Fruit fly (Drosophila melanogaster): ENCODE results near the gene fng.
A peak's percentile ranks its signal among the peaks of the same experiment; 100 is the strongest.

The fng gene

DNA sequence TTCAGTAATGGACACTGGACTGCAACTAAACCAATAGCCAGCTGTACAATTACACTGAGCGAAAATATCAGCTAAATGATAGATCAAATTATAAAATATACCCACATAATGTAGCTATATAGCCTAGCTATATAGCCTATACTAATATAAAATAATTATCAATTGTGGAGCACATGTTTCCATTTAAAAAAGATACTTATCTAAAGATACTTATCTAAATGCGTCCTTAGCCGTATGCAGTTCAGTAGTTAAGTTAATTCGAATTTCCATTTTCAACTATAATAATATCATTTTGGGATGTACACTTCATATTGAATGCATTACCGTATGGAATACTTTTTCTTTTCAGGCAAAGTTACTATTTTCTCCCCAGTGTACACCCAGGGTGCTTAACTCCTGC is 30.4 kb downstream of the fng start (continued):
- TF ChIP-seq Eip74EF (GFP tag; optimal IDR thresholded peaks at IDR 0.05) (no peak), emc (GFP tag; optimal IDR thresholded peaks at IDR 0.05) (no peak), gsb (GFP tag; IDR thresholded peaks at IDR 0.05) (no peak), ab (GFP tag; optimal IDR thresholded peaks at IDR 0.05) (no peak), HLHmδ (GFP tag; optimal IDR thresholded peaks at IDR 0.05) (no peak), CG16815 (GFP tag; optimal IDR thresholded peaks at IDR 0.05) (peak; percentile 20), fd102C (GFP tag; optimal IDR thresholded peaks at IDR 0.05) (no peak), phol (tag; optimal IDR thresholded peaks at IDR 0.05) (peak; percentile 59), TFAM (GFP tag; optimal IDR thresholded peaks at IDR 0.05) (no peak), NFAT (GFP tag; IDR thresholded peaks at IDR 0.05) (no peak), run (tag; optimal IDR thresholded peaks at IDR 0.05) (no peak), CG10366 (GFP tag; IDR thresholded peaks at IDR 0.05) (no peak), CG14710 (tag; optimal IDR thresholded peaks at IDR 0.05) (peak; percentile 41), CG15696 (tag; optimal IDR thresholded peaks at IDR 0.05) (peak; percentile 31), CG31388 (GFP tag; optimal IDR thresholded peaks at IDR 0.05) (no peak), onecut (GFP tag; IDR thresholded peaks at IDR 0.05) (no peak), CG2678 (tag; optimal IDR thresholded peaks at IDR 0.05) (peak; percentile 30), CG12391 (tag; optimal IDR thresholded peaks at IDR 0.05) (peak; percentile 29), tll (GFP tag; optimal IDR thresholded peaks at IDR 0.05) (no peak), CG14965 (GFP tag; optimal IDR thresholded peaks at IDR 0.05; ENCODE audit: borderline replicate concordance) (no peak), Spps (tag; optimal IDR thresholded peaks at IDR 0.05) (no peak), BtbVII (GFP tag; optimal IDR thresholded peaks at IDR 0.05) (no peak), kah (GFP tag; optimal IDR thresholded peaks at IDR 0.05) (no peak), Xrp1 (GFP tag; IDR thresholded peaks at IDR 0.05) (no peak), Atf3 (GFP tag; optimal IDR thresholded peaks at IDR 0.05) (no peak), CG11696 (GFP tag; IDR thresholded peaks at IDR 0.05) (no peak), CG4424 (GFP tag; optimal IDR thresholded peaks at IDR 0.05) (peak; percentile 8), knrl (GFP tag; IDR thresholded peaks at IDR 0.05; ENCODE audit: partially characterized antibody) (no peak), HLH54F (GFP tag; optimal IDR thresholded peaks at IDR 0.05) (no peak), Meics (GFP tag; optimal IDR thresholded peaks at IDR 0.05) (no peak), shn (GFP tag; optimal IDR thresholded peaks at IDR 0.05) (no peak), sug (tag; optimal IDR thresholded peaks at IDR 0.05) (no peak), Fer1 (GFP tag; optimal IDR thresholded peaks at IDR 0.05) (no peak), jing (GFP tag; optimal IDR thresholded peaks at IDR 0.05) (no peak), Sry-β (GFP tag; optimal IDR thresholded peaks at IDR 0.05) (no peak), Optix (GFP tag; IDR thresholded peaks at IDR 0.05) (no peak), jumu (GFP tag; optimal IDR thresholded peaks at IDR 0.05) (no peak), CG18619 (GFP tag; optimal IDR thresholded peaks at IDR 0.05) (no peak), zen (tag; optimal IDR thresholded peaks at IDR 0.05) (no peak), CG7786 (GFP tag; optimal IDR thresholded peaks at IDR 0.05) (no peak), trh (GFP tag; optimal IDR thresholded peaks at IDR 0.05) (no peak), gcm (GFP tag; optimal IDR thresholded peaks at IDR 0.05) (no peak), Nf-YA (GFP tag; IDR thresholded peaks at IDR 0.05) (no peak), Hr51 (GFP tag; optimal IDR thresholded peaks at IDR 0.05) (peak in 1 of 2 experiments; percentile 27), Hr3 (GFP tag; optimal IDR thresholded peaks at IDR 0.05) (peak; percentile 1), Deaf1 (tag; optimal IDR thresholded peaks at IDR 0.05) (no peak), H15 (GFP tag; IDR thresholded peaks at IDR 0.05) (no peak), unc-4 (GFP tag; IDR thresholded peaks at IDR 0.05; ENCODE audit: partially characterized antibody) (no peak), CG14014 (GFP tag; IDR thresholded peaks at IDR 0.05) (no peak), maf-S (GFP tag; optimal IDR thresholded peaks at IDR 0.05) (no peak), NC2β (GFP tag; optimal IDR thresholded peaks at IDR 0.05) (no peak)

All from whole organism, embryonic.